Worm (Caenorhabditis elegans): Measurements from ENCODE around the gene F02A9.7.

ce11 chrIII:9035037-9035436, 40.4 kb downstream of the F02A9.7 start:
- TF ChIP-seq ztf-18 (tag; optimal IDR thresholded peaks at IDR 0.05) (no peak), Y95B8A.8 (GFP tag; IDR thresholded peaks at IDR 0.05) (no peak), rpc-1 (optimal IDR thresholded peaks at IDR 0.05) (no peak), rpc-1 (tag; optimal IDR thresholded peaks at IDR 0.05) (no peak)

All from whole organism, young adult.